Fruit fly (Drosophila melanogaster): ENCODE data around the gene Ir75b.

dm6 chr3L:17791467-17791494 is 28.7 kb downstream of the Ir75b start, which contains the start of gene CG42815:
- no peak for TF ChIP-seq CG8159 (tag; optimal IDR thresholded peaks at IDR 0.05)
- no peak for TF ChIP-seq CG9948 (tag; optimal IDR thresholded peaks at IDR 0.05)
- TF ChIP-seq EcR (GFP tag; optimal IDR thresholded peaks at IDR 0.05), result no peak
- TF ChIP-seq D1 (tag; optimal IDR thresholded peaks at IDR 0.05), result no peak
- no peak for TF ChIP-seq CG14655 (GFP tag; optimal IDR thresholded peaks at IDR 0.05)
- TF ChIP-seq CG32121 (GFP tag; IDR thresholded peaks at IDR 0.05), result no peak
- TF ChIP-seq rn (GFP tag; IDR thresholded peaks at IDR 0.05), result no peak
- no peak for TF ChIP-seq gl (tag; optimal IDR thresholded peaks at IDR 0.05)

Data from whole organism, pupa.